Fruit fly (Drosophila melanogaster): ENCODE measurements around the gene Hsp68.

- TF ChIP-seq CTCF (optimal IDR thresholded peaks at IDR 0.05) (no peak), CG8478 (optimal IDR thresholded peaks at IDR 0.05) (no peak)
Observed at dm6 chr3R:24024123-24024522, 33.0 kb downstream of the Hsp68 start.
